Worm (Caenorhabditis elegans) whole organism, L1 larva: ENCODE measurements around the gene clec-182.

Source experiments
- C16A3.4 ChIP-seq: fragments of 150-350 bp; optimal IDR thresholded peaks from 2 replicates; lab custom pipeline; 2014; ENCODE audit warnings: missing biosample characterization, missing genetic modification characterization
- F16B12.6 ChIP-seq: fragments of 150-350 bp; optimal IDR thresholded peaks from 2 replicates; lab custom pipeline; 2014; ENCODE audit warnings: missing biosample characterization, missing genetic modification characterization
- aly-2 ChIP-seq: fragments of 150-350 bp; optimal IDR thresholded peaks from 2 replicates; lab custom pipeline; 2014; ENCODE audit warnings: missing biosample characterization, missing genetic modification characterization
- ama-1 ChIP-seq: fragments of 150-350 bp; optimal IDR thresholded peaks from 2 replicates; lab custom pipeline; 2014
- blmp-1 ChIP-seq: fragments of 150-350 bp; optimal IDR thresholded peaks from 2 replicates; lab custom pipeline; 2014; ENCODE audit warnings: missing biosample characterization, missing genetic modification characterization
- ceh-82 ChIP-seq, 3 experiments: fragments of 150-350 bp in 1 of 3; sonication (generic microtip) in 2 of 3; optimal IDR thresholded peaks; 2 replicates each; lab custom pipeline; 2014 to 2017; ENCODE audit warnings: missing biosample characterization in 3 of 3, missing genetic modification characterization in 3 of 3
- ceh-88 ChIP-seq: fragments of 200-800 bp; sonication (Bioruptor generic); IDR thresholded peaks from 2 replicates; pipeline ENCODE4 v1.3.6; 2022; ENCODE audit warnings: missing genetic modification characterization, missing compliant biosample characterization
- ces-1 ChIP-seq: fragments of 150-350 bp; optimal IDR thresholded peaks from 2 replicates; lab custom pipeline; 2014; ENCODE audit warnings: missing biosample characterization, missing genetic modification reagents, missing genetic modification characterization
- dpl-1 ChIP-seq, 3 experiments: fragments of 150-350 bp in 2 of 3; sonication (generic microtip) in 1 of 3; optimal IDR thresholded peaks; 2 replicates each; lab custom pipeline; 2014 to 2017; ENCODE audit warnings: missing biosample characterization in 3 of 3, missing genetic modification characterization in 3 of 3, missing genetic modification reagents in 3 of 3
- dsc-1 ChIP-seq: sonication (generic microtip); optimal IDR thresholded peaks from 2 replicates; lab custom pipeline; 2016; ENCODE audit warnings: mild to moderate bottlenecking, missing genetic modification characterization, missing compliant biosample characterization
- efl-1 ChIP-seq, 4 experiments: fragments of 150-350 bp; optimal IDR thresholded peaks in 3 of 4; peaks in 1 of 4; 1 replicate in 1 of 4; 2 replicates in 3 of 4; lab custom pipeline; 2014; ENCODE audit warnings: missing biosample characterization in 2 of 4, missing genetic modification characterization in 2 of 4, missing genetic modification reagents in 2 of 4
- egl-27 ChIP-seq, 2 experiments: fragments of 150-350 bp in 1 of 2; sonication (generic microtip); optimal IDR thresholded peaks; 3 replicates each; lab custom pipeline; 2017 to 2018; ENCODE audit warnings: missing biosample characterization in 2 of 2, missing genetic modification characterization in 2 of 2, missing genetic modification reagents in 2 of 2
- elt-3 ChIP-seq, 6 experiments: fragments of 150-350 bp in 1 of 6; sonication (generic microtip); optimal IDR thresholded peaks; 2 replicates each; lab custom pipeline; 2017 to 2018; ENCODE audit warnings: missing biosample characterization in 6 of 6, missing genetic modification characterization in 6 of 6, inconsistent platforms in 1 of 6
- ets-5 ChIP-seq: fragments of 200-800 bp; sonication (Bioruptor generic); IDR thresholded peaks from 2 replicates; pipeline ENCODE4 v1.3.6; 2022; ENCODE audit warnings: missing genetic modification characterization, missing compliant biosample characterization
- fkh-10 ChIP-seq: sonication (generic microtip); optimal IDR thresholded peaks from 2 replicates; lab custom pipeline; 2017; ENCODE audit warnings: missing biosample characterization, missing genetic modification reagents, missing genetic modification characterization
- fkh-8 ChIP-seq: sonication (generic microtip); optimal IDR thresholded peaks from 2 replicates; lab custom pipeline; 2016; ENCODE audit warnings: mild to moderate bottlenecking, missing genetic modification characterization, missing compliant biosample characterization
- fos-1 ChIP-seq: fragments of 150-350 bp; optimal IDR thresholded peaks from 2 replicates; lab custom pipeline; 2014; ENCODE audit warnings: missing biosample characterization, missing genetic modification characterization
- hlh-17 ChIP-seq: fragments of 200-800 bp; sonication (Bioruptor generic); optimal IDR thresholded peaks from 2 replicates; lab custom pipeline; 2018; ENCODE audit warnings: missing genetic modification characterization, mild to moderate bottlenecking, missing compliant biosample characterization, moderate library complexity, borderline replicate concordance
- isw-1 ChIP-seq: fragments of 200-800 bp; sonication (Bioruptor generic); IDR thresholded peaks from 2 replicates; pipeline ENCODE4 v1.3.6; 2022; ENCODE audit warnings: missing genetic modification characterization, missing compliant biosample characterization
- lin-14 ChIP-seq: fragments of 200-800 bp; sonication (Bioruptor generic); optimal IDR thresholded peaks from 2 replicates; lab custom pipeline; 2018; ENCODE audit warnings: mild to moderate bottlenecking, missing genetic modification characterization, moderate library complexity, missing compliant biosample characterization
- lin-39 ChIP-seq: fragments of 150-350 bp; optimal IDR thresholded peaks from 2 replicates; lab custom pipeline; 2014; ENCODE audit warnings: missing biosample characterization, missing genetic modification reagents, missing genetic modification characterization
- lir-3 ChIP-seq: sonication (generic microtip); optimal IDR thresholded peaks from 2 replicates; lab custom pipeline; 2016; ENCODE audit warnings: mild to moderate bottlenecking, missing genetic modification characterization, moderate library complexity, missing compliant biosample characterization; ENCODE audit not compliant: poor library complexity
- lsy-2 ChIP-seq, 2 experiments: fragments of 150-350 bp; optimal IDR thresholded peaks; 2 replicates each; lab custom pipeline; 2014; ENCODE audit warnings: missing biosample characterization in 2 of 2, missing genetic modification characterization in 2 of 2
- mdl-1 ChIP-seq, 2 experiments: fragments of 150-350 bp; optimal IDR thresholded peaks; 2 replicates each; lab custom pipeline; 2014 to 2017; ENCODE audit warnings: missing biosample characterization in 2 of 2, missing genetic modification characterization in 2 of 2, inconsistent platforms in 1 of 2
- mep-1 ChIP-seq: fragments of 150-350 bp; optimal IDR thresholded peaks from 2 replicates; lab custom pipeline; 2014; ENCODE audit warnings: missing biosample characterization, missing genetic modification characterization
- nhr-11 ChIP-seq: fragments of 150-350 bp; optimal IDR thresholded peaks from 2 replicates; lab custom pipeline; 2014; ENCODE audit warnings: missing biosample characterization, missing genetic modification characterization
- nhr-19 ChIP-seq: fragments of 200-800 bp; sonication (Bioruptor generic); conservative IDR thresholded peaks from 2 replicates; pipeline ENCODE4 v1.3.6; 2022; ENCODE audit warnings: missing genetic modification characterization, missing compliant biosample characterization
- nhr-237 ChIP-seq: fragments of 150-350 bp; optimal IDR thresholded peaks from 2 replicates; lab custom pipeline; 2014; ENCODE audit warnings: missing biosample characterization, missing genetic modification characterization
- nhr-71 ChIP-seq: sonication (generic microtip); optimal IDR thresholded peaks from 2 replicates; lab custom pipeline; 2016; ENCODE audit warnings: mild to moderate bottlenecking, missing genetic modification characterization, moderate library complexity, missing compliant biosample characterization
- nhr-77 ChIP-seq: fragments of 150-350 bp; optimal IDR thresholded peaks from 2 replicates; lab custom pipeline; 2014; ENCODE audit warnings: missing biosample characterization, missing genetic modification characterization
- nhr-84 ChIP-seq: sonication (generic microtip); optimal IDR thresholded peaks from 2 replicates; lab custom pipeline; 2017; ENCODE audit warnings: missing biosample characterization, missing genetic modification characterization
- nhr-90 ChIP-seq: sonication (generic microtip); optimal IDR thresholded peaks from 2 replicates; lab custom pipeline; 2016; ENCODE audit warnings: mild to moderate bottlenecking, missing genetic modification characterization, missing compliant biosample characterization; ENCODE audit not compliant: poor library complexity
- pax-3 ChIP-seq: fragments of 200-800 bp; sonication (Bioruptor generic); optimal IDR thresholded peaks from 2 replicates; lab custom pipeline; 2018; ENCODE audit warnings: mild to moderate bottlenecking, missing genetic modification characterization, moderate library complexity, missing compliant biosample characterization
- rnt-1 ChIP-seq: sonication (generic microtip); optimal IDR thresholded peaks from 2 replicates; lab custom pipeline; 2016; ENCODE audit warnings: mild to moderate bottlenecking, missing genetic modification characterization, moderate library complexity, missing compliant biosample characterization
- skn-1 ChIP-seq: fragments of 150-350 bp; optimal IDR thresholded peaks from 2 replicates; lab custom pipeline; 2014; ENCODE audit warnings: missing biosample characterization, missing genetic modification characterization
- snu-23 ChIP-seq: sonication (generic microtip); optimal IDR thresholded peaks from 2 replicates; lab custom pipeline; 2016; ENCODE audit warnings: missing genetic modification characterization, missing compliant biosample characterization
- swsn-7 ChIP-seq: sonication (generic microtip); optimal IDR thresholded peaks from 2 replicates; lab custom pipeline; 2016; ENCODE audit warnings: missing genetic modification characterization, missing compliant biosample characterization
- unc-130 ChIP-seq: fragments of 150-350 bp; optimal IDR thresholded peaks from 2 replicates; lab custom pipeline; 2017; ENCODE audit warnings: missing biosample characterization, missing genetic modification characterization, inconsistent platforms
- unc-62 ChIP-seq: fragments of 150-350 bp; optimal IDR thresholded peaks from 2 replicates; lab custom pipeline; 2014; ENCODE audit warnings: missing biosample characterization, missing genetic modification reagents, missing genetic modification characterization
- unc-98 ChIP-seq: fragments of 200-800 bp; sonication (Bioruptor generic); IDR thresholded peaks from 2 replicates; pipeline ENCODE4 v1.3.6; 2022; ENCODE audit warnings: missing genetic modification characterization, missing compliant biosample characterization
- xbp-1 ChIP-seq: sonication (generic microtip); optimal IDR thresholded peaks from 2 replicates; lab custom pipeline; 2016; ENCODE audit warnings: missing genetic modification characterization, missing compliant biosample characterization
- ztf-11 ChIP-seq, 2 experiments: sonication (generic microtip); optimal IDR thresholded peaks; 2 replicates each; lab custom pipeline; 2016 to 2017; ENCODE audit warnings: missing genetic modification characterization in 2 of 2, missing biosample characterization in 1 of 2, missing compliant biosample characterization in 1 of 2

clec-182 gene

DNA sequence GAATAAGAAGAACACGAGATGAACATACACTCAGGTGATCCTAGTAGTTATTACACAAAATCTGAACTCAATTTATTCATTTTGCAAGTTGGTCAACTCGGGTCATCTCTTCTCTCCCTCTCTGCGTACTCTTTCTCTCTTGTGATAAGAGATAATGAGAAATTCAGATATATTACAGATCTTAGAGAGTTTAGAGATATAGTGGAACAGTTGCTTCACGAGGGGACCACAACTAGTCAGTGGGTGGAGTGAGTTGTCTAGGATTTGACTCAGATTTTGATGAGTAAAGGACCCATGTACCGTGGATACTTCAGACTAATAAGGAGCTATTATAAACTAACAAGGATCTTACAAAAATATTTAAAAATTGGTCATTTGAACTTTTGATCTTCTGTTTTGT, 15.5 kb upstream of the clec-182 start, which contains the start of gene exc-5:
Gene exc-5, minus strand, starts transcription at position 57 of the 400 bp plus-strand sequence.
- peak; percentile 27 for TF ChIP-seq lir-3 (tag; lab: Kevin White, UChicago)
- TF ChIP-seq efl-1 (optimal IDR thresholded peaks at IDR 0.05; lab: Kevin White, UChicago): peak; percentile 15 to 18
- peak in 1 of 2 experiments; percentile 52 for TF ChIP-seq efl-1 (GFP tag; optimal IDR thresholded peaks at IDR 0.05 in 1 of 2; lab: Kevin White, UChicago)
- peak; percentile 0 to 57 for TF ChIP-seq lsy-2 (tag; optimal IDR thresholded peaks at IDR 0.05; lab: Kevin White, UChicago)
- TF ChIP-seq fos-1 (tag; lab: Kevin White, UChicago): no peak
- peak; percentile 16 for TF ChIP-seq lin-39
- TF ChIP-seq nhr-90 (tag; lab: Kevin White, UChicago): no peak
- TF ChIP-seq nhr-19 (GFP tag; lab: Robert Waterston, UW): peak; percentile 42
- no peak for TF ChIP-seq dsc-1 (tag; lab: Kevin White, UChicago)
- peak; percentile 56 for TF ChIP-seq rnt-1 (tag; lab: Kevin White, UChicago)
- peak; percentile 12 for TF ChIP-seq snu-23 (GFP tag; lab: Kevin White, UChicago)
- TF ChIP-seq hlh-17: no peak
- no peak for TF ChIP-seq unc-62 (GFP tag; lab: Kevin White, UChicago)
- TF ChIP-seq lin-14 (GFP tag; lab: Kevin White, UChicago): peak; percentile 60
- no peak for TF ChIP-seq F16B12.6 (tag; lab: Kevin White, UChicago)
- TF ChIP-seq ama-1: no peak
- TF ChIP-seq dpl-1 (GFP tag; optimal IDR thresholded peaks at IDR 0.05; lab: Kevin White, UChicago): no peak
- TF ChIP-seq nhr-71: peak; percentile 66

DNA sequence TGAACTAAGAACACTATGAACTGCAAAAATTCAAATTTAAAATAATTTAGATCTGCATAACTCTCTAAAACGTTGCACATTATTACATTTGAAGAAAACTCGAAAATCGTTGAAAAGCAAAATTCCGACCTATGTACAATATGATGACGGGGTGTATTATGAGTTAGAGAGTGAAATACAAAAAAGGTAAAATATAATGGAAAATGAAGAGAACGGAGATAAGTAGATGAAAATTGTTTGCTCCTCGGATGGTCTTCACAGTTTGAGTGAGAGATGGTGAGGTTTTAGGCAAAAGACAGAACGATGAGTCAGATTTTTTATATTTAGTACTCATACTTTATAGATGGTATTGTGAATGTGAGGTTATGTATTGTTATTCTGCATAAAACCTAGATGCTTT, 9.2 kb upstream of the clec-182 start:
- TF ChIP-seq swsn-7 (tag; lab: Kevin White, UChicago): no peak
- peak; percentile 4 for TF ChIP-seq nhr-77 (tag; lab: Kevin White, UChicago)

DNA sequence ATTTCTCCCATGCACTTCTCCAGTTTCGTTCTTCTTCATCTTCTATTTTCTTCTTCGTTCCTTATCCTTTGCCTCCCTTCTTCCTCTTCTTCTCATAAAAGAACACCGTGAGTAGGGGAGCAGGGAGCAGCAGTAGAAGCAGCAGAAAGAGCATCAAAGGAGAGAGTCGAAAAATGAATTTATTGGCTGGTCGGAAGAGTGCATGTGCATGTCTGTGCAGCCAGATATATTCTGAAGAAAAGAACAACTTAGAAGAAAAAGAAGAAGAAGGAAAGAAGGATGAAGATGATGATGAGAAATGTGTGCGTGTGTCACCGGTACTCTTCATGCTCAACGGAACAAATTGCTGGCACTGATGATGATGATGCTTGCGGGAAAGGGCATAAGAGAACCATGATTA, 1.9 kb downstream of the clec-182 start:
- TF ChIP-seq lin-14 (GFP tag; lab: Kevin White, UChicago) (peak; percentile 62), isw-1 (no peak), skn-1 (tag; lab: Kevin White, UChicago) (no peak), fkh-10 (GFP tag; lab: Kevin White, UChicago) (peak; percentile 39), nhr-11 (tag; lab: Kevin White, UChicago) (no peak), ceh-82 (tag; optimal IDR thresholded peaks at IDR 0.05; lab: Kevin White, UChicago) (peak in 1 of 3 experiments; percentile 9), aly-2 (tag; lab: Kevin White, UChicago) (no peak), nhr-84 (no peak), C16A3.4 (tag; lab: Kevin White, UChicago) (no peak)

DNA sequence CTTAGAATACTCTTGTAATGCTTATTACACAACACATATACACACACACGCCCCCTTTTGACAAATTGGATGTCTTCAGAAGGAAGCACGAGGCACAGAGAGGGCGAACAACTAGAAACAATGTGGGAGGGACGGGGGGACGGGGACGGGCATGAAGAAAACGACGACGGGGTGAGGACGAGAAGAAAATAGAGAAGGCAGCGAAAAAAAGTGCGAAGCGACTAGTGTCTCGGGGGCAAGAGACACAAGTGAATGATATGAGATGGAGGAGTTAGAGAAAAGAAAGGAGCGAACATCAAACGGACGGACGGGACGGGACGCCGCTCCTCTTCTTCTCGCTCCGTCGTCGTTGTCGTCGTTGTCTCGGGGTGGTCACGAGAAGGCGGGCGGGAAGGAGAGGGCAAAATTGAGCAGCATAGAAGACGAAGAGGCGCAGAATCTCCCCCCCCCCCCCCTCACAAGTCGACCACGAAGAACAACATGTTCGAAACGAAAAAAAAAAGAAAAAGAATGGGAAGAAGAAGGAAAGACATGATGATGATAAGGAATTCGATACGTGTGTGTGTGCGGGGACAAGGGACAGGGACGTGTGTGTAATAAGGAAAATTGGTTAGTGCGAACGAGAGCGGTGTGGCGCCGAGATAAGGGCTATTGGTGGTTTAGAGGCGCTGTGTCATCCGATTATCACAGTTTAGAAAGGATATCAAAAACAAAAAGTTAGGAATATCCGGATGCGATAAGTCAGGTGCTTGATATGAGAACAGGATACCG, 3.1 kb downstream of the clec-182 start:
- peak in 1 of 2 experiments; percentile 26 for TF ChIP-seq egl-27 (tag; optimal IDR thresholded peaks at IDR 0.05; lab: Kevin White, UChicago)
- peak; percentile 55 for TF ChIP-seq fkh-8 (tag; lab: Kevin White, UChicago)
- TF ChIP-seq unc-98 (GFP tag; lab: Robert Waterston, UW): no peak
- peak; percentile 46 for TF ChIP-seq nhr-90 (tag; lab: Kevin White, UChicago)
- TF ChIP-seq unc-130 (tag; lab: Kevin White, UChicago): no peak
- peak; percentile 11; the same call in 1 of the 2 replicates for TF ChIP-seq isw-1
- TF ChIP-seq ets-5 (GFP tag; lab: Robert Waterston, UW): no peak
- peak in 2 of 6 experiments; percentile 10 to 53 for TF ChIP-seq elt-3 (tag; optimal IDR thresholded peaks at IDR 0.05; lab: Kevin White, UChicago)
- peak; percentile 38 for TF ChIP-seq mep-1 (tag; lab: Kevin White, UChicago)
- no peak for TF ChIP-seq ces-1 (GFP tag; lab: Kevin White, UChicago)
- no peak for TF ChIP-seq ceh-88 (GFP tag; lab: Robert Waterston, UW)
- no peak for TF ChIP-seq nhr-237 (tag; lab: Kevin White, UChicago)
- TF ChIP-seq efl-1 (optimal IDR thresholded peaks at IDR 0.05; lab: Kevin White, UChicago): peak in 1 of 2 experiments; percentile 43
- TF ChIP-seq efl-1 (GFP tag; optimal IDR thresholded peaks at IDR 0.05 in 1 of 2; lab: Kevin White, UChicago): peak in 1 of 2 experiments; percentile 85
- TF ChIP-seq xbp-1: peak; percentile 13
- peak; percentile 99 for TF ChIP-seq lin-14 (GFP tag; lab: Kevin White, UChicago)
- TF ChIP-seq ztf-11 (tag; optimal IDR thresholded peaks at IDR 0.05; lab: Kevin White, UChicago): peak in 1 of 2 experiments; percentile 24
- peak; percentile 16 for TF ChIP-seq skn-1 (tag; lab: Kevin White, UChicago)
- peak in 1 of 2 experiments; percentile 57 for TF ChIP-seq mdl-1 (tag; optimal IDR thresholded peaks at IDR 0.05; lab: Kevin White, UChicago)
- peak; percentile 20 to 53 for TF ChIP-seq lsy-2 (tag; optimal IDR thresholded peaks at IDR 0.05; lab: Kevin White, UChicago)
- TF ChIP-seq blmp-1 (tag; lab: Kevin White, UChicago): peak; percentile 60
- peak in 1 of 3 experiments; percentile 11 for TF ChIP-seq dpl-1 (GFP tag; optimal IDR thresholded peaks at IDR 0.05; lab: Kevin White, UChicago)
- peak; percentile 76 for TF ChIP-seq nhr-71
- peak; percentile 72 for TF ChIP-seq fkh-10 (GFP tag; lab: Kevin White, UChicago)
- peak in 2 of 3 experiments; percentile 11 to 50 for TF ChIP-seq ceh-82 (tag; optimal IDR thresholded peaks at IDR 0.05; lab: Kevin White, UChicago)
- TF ChIP-seq unc-62 (GFP tag; lab: Kevin White, UChicago): no peak
- no peak for TF ChIP-seq pax-3 (tag; lab: Kevin White, UChicago)
